Worm (Caenorhabditis elegans): ENCODE measurements around the gene ncx-8.

DNA sequence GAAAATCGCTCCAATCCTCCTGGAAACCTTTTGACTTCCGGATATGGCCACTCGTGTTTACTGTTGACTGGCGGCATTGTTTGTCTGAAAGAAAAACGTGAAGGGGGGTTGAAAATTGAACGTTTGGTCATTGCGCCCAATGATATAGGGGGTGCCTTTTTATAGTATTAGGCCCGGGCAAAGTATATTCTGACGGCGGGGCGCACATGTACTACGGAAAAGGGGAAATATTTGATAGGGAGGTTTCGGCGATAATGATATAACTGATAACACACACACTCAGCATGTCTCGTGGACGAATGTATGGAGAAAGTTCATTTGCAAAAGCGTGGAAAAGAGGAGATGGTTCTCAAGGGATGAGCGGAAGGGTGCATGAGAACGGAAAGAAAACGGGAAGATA is 40.6 kb upstream of the ncx-8 start, which contains the start of gene cpt-4:
- TF ChIP-seq ztf-11 (tag; optimal IDR thresholded peaks at IDR 0.05) (no peak), M03D4.4 (tag; optimal IDR thresholded peaks at IDR 0.05) (no peak)

All from whole organism, mixed stage, embryonic.